Worm (Caenorhabditis elegans) whole organism, L1 larva: ENCODE measurements around the gene msp-63.

Source experiments
- C34B4.2 ChIP-seq: sonication (generic microtip); optimal IDR thresholded peaks from 2 replicates; lab custom pipeline; 2017; ENCODE audit warnings: mild to moderate bottlenecking, missing genetic modification characterization, missing compliant biosample characterization
- ceh-82 ChIP-seq, 3 experiments: fragments of 150-350 bp in 1 of 3; sonication (generic microtip) in 2 of 3; optimal IDR thresholded peaks; 2 replicates each; lab custom pipeline; 2014 to 2017; ENCODE audit warnings: missing biosample characterization in 3 of 3, missing genetic modification characterization in 3 of 3
- fkh-4 ChIP-seq: sonication (generic microtip); optimal IDR thresholded peaks from 2 replicates; lab custom pipeline; 2016; ENCODE audit warnings: missing compliant biosample characterization, missing genetic modification characterization, borderline replicate concordance
- lin-14 ChIP-seq: fragments of 200-800 bp; sonication (Bioruptor generic); optimal IDR thresholded peaks from 2 replicates; lab custom pipeline; 2018; ENCODE audit warnings: mild to moderate bottlenecking, missing genetic modification characterization, moderate library complexity, missing compliant biosample characterization
- lsy-2 ChIP-seq, 2 experiments: fragments of 150-350 bp; optimal IDR thresholded peaks; 2 replicates each; lab custom pipeline; 2014; ENCODE audit warnings: missing biosample characterization in 2 of 2, missing genetic modification characterization in 2 of 2
- mdl-1 ChIP-seq, 2 experiments: fragments of 150-350 bp; optimal IDR thresholded peaks; 2 replicates each; lab custom pipeline; 2014 to 2017; ENCODE audit warnings: missing biosample characterization in 2 of 2, missing genetic modification characterization in 2 of 2, inconsistent platforms in 1 of 2
- nhr-12 ChIP-seq: sonication (generic microtip); optimal IDR thresholded peaks from 2 replicates; lab custom pipeline; 2017; ENCODE audit warnings: missing biosample characterization, missing genetic modification characterization
- nhr-85 ChIP-seq: sonication (generic microtip); peaks from one replicate; lab custom pipeline; 2016; ENCODE audit warnings: missing genetic modification characterization, inconsistent platforms, missing compliant biosample characterization
- pag-3 ChIP-seq: sonication (generic microtip); optimal IDR thresholded peaks from 2 replicates; lab custom pipeline; 2017; ENCODE audit warnings: missing genetic modification characterization, mild to moderate bottlenecking, missing compliant biosample characterization, antibody characterized with exemption, borderline replicate concordance; ENCODE audit not compliant: insufficient read depth
- pqm-1 ChIP-seq: sonication (generic microtip); optimal IDR thresholded peaks from 3 replicates; lab custom pipeline; 2017; ENCODE audit warnings: missing biosample characterization, missing genetic modification characterization
- unc-62 ChIP-seq: fragments of 150-350 bp; optimal IDR thresholded peaks from 2 replicates; lab custom pipeline; 2014; ENCODE audit warnings: missing biosample characterization, missing genetic modification reagents, missing genetic modification characterization

- TF ChIP-seq C34B4.2 (tag; lab: Kevin White, UChicago) (no peak), pqm-1 (tag; lab: Kevin White, UChicago) (no peak), lsy-2 (tag; optimal IDR thresholded peaks at IDR 0.05; lab: Kevin White, UChicago) (no peak), nhr-12 (tag; lab: Kevin White, UChicago) (no peak), ceh-82 (tag; optimal IDR thresholded peaks at IDR 0.05; lab: Kevin White, UChicago) (no peak), lin-14 (no peak), nhr-85 (tag; lab: Kevin White, UChicago) (no peak), unc-62 (no peak), pag-3 (no peak), mdl-1 (tag; optimal IDR thresholded peaks at IDR 0.05; lab: Kevin White, UChicago) (no peak), fkh-4 (tag; lab: Kevin White, UChicago) (no peak)
Observed at ce11 chrII:5829940-5830424, 32.7 kb upstream of the msp-63 start, which contains the start of gene col-74.
